Fruit fly (Drosophila melanogaster): ENCODE data around the gene PGRP-LD.

Gene PGRP-LD

DNA sequence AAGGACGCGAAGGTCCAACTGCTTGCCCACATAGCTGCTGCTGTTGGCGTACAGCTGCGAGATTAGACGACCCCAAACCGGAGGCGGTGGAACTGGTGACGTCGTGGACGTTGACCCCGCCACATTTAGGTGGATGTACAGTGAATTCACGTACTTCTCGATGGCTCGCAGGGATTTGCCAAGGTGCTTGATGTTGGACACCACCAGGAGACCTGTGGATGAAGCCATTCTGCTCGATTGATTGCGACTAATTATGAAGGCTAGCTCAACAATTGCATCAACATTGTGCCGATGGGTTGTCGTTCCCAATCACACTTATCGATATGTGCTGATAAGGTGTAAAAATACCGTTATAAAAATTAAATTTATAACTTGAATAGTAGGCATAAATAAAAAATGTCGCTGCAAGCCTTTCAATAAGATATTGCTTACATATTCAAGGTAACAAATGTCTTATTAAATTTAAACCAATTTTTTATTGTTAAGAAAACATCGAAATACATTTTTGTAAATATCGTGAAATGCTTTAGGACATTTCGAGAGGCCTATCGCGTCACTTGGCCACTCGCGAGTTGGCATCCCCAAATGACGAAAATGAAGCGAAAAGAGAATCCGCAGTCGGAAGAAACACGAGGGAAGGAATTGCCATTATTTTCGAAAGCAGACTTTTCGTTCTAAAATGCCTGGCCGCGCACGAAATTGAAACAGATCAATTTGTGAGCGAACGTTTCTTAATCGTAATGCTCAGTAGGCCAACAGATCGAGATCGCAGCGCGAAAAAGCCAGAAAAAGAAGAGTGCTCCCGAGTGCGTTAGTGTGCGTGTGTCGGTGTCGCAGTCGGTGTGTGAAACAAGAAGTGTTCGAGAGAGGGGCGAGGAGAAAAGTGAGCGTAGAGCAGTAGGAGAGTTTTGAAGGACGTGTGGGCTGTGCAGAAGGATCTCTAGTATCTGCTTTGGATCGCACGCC lies 11.0 kb upstream of the PGRP-LD start, which contains the start of the genes Ppat-Dpck and scny (continued):
- peak; percentile 52 for TF ChIP-seq MBD-R2 (GFP tag; IDR thresholded peaks at IDR 0.05)
- no peak for TF ChIP-seq lmd (GFP tag; IDR thresholded peaks at IDR 0.05)
- peak; percentile 33 for TF ChIP-seq Fer1 (GFP tag; optimal IDR thresholded peaks at IDR 0.05)
- no peak for TF ChIP-seq tio (GFP tag; optimal IDR thresholded peaks at IDR 0.05)
- TF ChIP-seq Adf1 (GFP tag; IDR thresholded peaks at IDR 0.05) = peak; percentile 63
- TF ChIP-seq Mrtf (GFP tag; IDR thresholded peaks at IDR 0.05) = no peak
- TF ChIP-seq jing (GFP tag; optimal IDR thresholded peaks at IDR 0.05) = no peak
- peak; percentile 93 for TF ChIP-seq CG3995 (GFP tag; optimal IDR thresholded peaks at IDR 0.05)
- no peak for TF ChIP-seq sob (GFP tag; IDR thresholded peaks at IDR 0.05)
- TF ChIP-seq Oaz (GFP tag; IDR thresholded peaks at IDR 0.05) = no peak
- TF ChIP-seq CG7987 (GFP tag; optimal IDR thresholded peaks at IDR 0.05) = no peak
- no peak for TF ChIP-seq Dfd (GFP tag; optimal IDR thresholded peaks at IDR 0.05)
- TF ChIP-seq salm (tag; optimal IDR thresholded peaks at IDR 0.05) = no peak
- TF ChIP-seq CG10267 (tag; optimal IDR thresholded peaks at IDR 0.05) = peak; percentile 70
- TF ChIP-seq dmrt99B (tag; optimal IDR thresholded peaks at IDR 0.05) = no peak
- TF ChIP-seq Hand (GFP tag; optimal IDR thresholded peaks at IDR 0.05) = no peak
- TF ChIP-seq pnt (GFP tag; optimal IDR thresholded peaks at IDR 0.05) = no peak
- no peak for TF ChIP-seq CG1529 (GFP tag; optimal IDR thresholded peaks at IDR 0.05)
- TF ChIP-seq MTF-1 (GFP tag; optimal IDR thresholded peaks at IDR 0.05; ENCODE audit: borderline replicate concordance) = no peak
- TF ChIP-seq CG4730 (GFP tag; IDR thresholded peaks at IDR 0.05) = no peak
- no peak for TF ChIP-seq peb (GFP tag; IDR thresholded peaks at IDR 0.05)
- TF ChIP-seq CG9215 (GFP tag; IDR thresholded peaks at IDR 0.05) = no peak
- TF ChIP-seq pros (GFP tag; optimal IDR thresholded peaks at IDR 0.05) = no peak
- no peak for TF ChIP-seq Nf-YA (GFP tag; IDR thresholded peaks at IDR 0.05)
- TF ChIP-seq kni (GFP tag; optimal IDR thresholded peaks at IDR 0.05) = no peak
- TF ChIP-seq CG4707 (GFP tag; optimal IDR thresholded peaks at IDR 0.05) = no peak
- no peak for TF ChIP-seq Abd-B (GFP tag; optimal IDR thresholded peaks at IDR 0.05)
- peak; percentile 86 for TF ChIP-seq Deaf1 (tag; optimal IDR thresholded peaks at IDR 0.05)
- no peak for TF ChIP-seq corto (GFP tag; optimal IDR thresholded peaks at IDR 0.05)
- TF ChIP-seq CG13624 (GFP tag; optimal IDR thresholded peaks at IDR 0.05) = peak; percentile 18
- TF ChIP-seq GATAe (GFP tag; conservative IDR thresholded peaks at IDR 0.05) = no peak
- no peak for TF ChIP-seq fru (optimal IDR thresholded peaks at IDR 0.05)
- no peak for TF ChIP-seq CG8359 (GFP tag; optimal IDR thresholded peaks at IDR 0.05; ENCODE audit: borderline replicate concordance)
- TF ChIP-seq CG30403 (GFP tag; optimal IDR thresholded peaks at IDR 0.05) = no peak
- TF ChIP-seq usp (GFP tag; optimal IDR thresholded peaks at IDR 0.05) = no peak
- no peak for TF ChIP-seq ssp (GFP tag; IDR thresholded peaks at IDR 0.05)
- TF ChIP-seq CG4424 (GFP tag; optimal IDR thresholded peaks at IDR 0.05) = no peak
- TF ChIP-seq Myb (GFP tag; optimal IDR thresholded peaks at IDR 0.05) = peak; percentile 71
- TF ChIP-seq sc (optimal IDR thresholded peaks at IDR 0.05) = no peak
- TF ChIP-seq sc (GFP tag; optimal IDR thresholded peaks at IDR 0.05) = no peak
- no peak for TF ChIP-seq eve (GFP tag; optimal IDR thresholded peaks at IDR 0.05)
- no peak for TF ChIP-seq Oli (tag; optimal IDR thresholded peaks at IDR 0.05)
- no peak for TF ChIP-seq ac (GFP tag; optimal IDR thresholded peaks at IDR 0.05)
- peak; percentile 89 for TF ChIP-seq Opbp (GFP tag; IDR thresholded peaks at IDR 0.05; ENCODE audit: partially characterized antibody)
- TF ChIP-seq bowl (GFP tag; IDR thresholded peaks at IDR 0.05) = no peak
- TF ChIP-seq fd3F (GFP tag; optimal IDR thresholded peaks at IDR 0.05) = no peak
- peak; percentile 99 for TF ChIP-seq psq (GFP tag; optimal IDR thresholded peaks at IDR 0.05)
- TF ChIP-seq CG6654 (GFP tag; optimal IDR thresholded peaks at IDR 0.05) = no peak
- no peak for TF ChIP-seq CG8944 (GFP tag; optimal IDR thresholded peaks at IDR 0.05)
- peak; percentile 38 for TF ChIP-seq kay (GFP tag; optimal IDR thresholded peaks at IDR 0.05)
